Fruit fly (Drosophila melanogaster) whole organism, embryonic: ENCODE results near the gene sqh.

ENCODE experiments used
- Bgb ChIP-seq: fragments of 200-800 bp; sonication (Bioruptor generic); IDR thresholded peaks from 2 replicates; pipeline ENCODE4 v1.3.6; 2022; ENCODE audit warnings: missing biosample characterization, missing genetic modification characterization; ENCODE audit not compliant: partially characterized antibody
- CG10267 ChIP-seq: fragments of 200-800 bp; sonication (Bioruptor generic); optimal IDR thresholded peaks from 2 replicates; lab custom pipeline; 2018; ENCODE audit warnings: missing biosample characterization, mild to moderate bottlenecking, missing genetic modification characterization, moderate library complexity
- CG11247 ChIP-seq: fragments of 200-800 bp; sonication (Bioruptor generic); IDR thresholded peaks from 2 replicates; pipeline ENCODE4 v1.3.6; 2022; ENCODE audit warnings: missing biosample characterization, missing genetic modification characterization
- CG12391 ChIP-seq: fragments of 200-800 bp; sonication (Bioruptor generic); optimal IDR thresholded peaks from 3 replicates; lab custom pipeline; 2018; ENCODE audit warnings: missing biosample characterization, mild to moderate bottlenecking, missing genetic modification characterization, moderate library complexity
- CG13424 ChIP-seq: fragments of 200-800 bp; sonication (Bioruptor generic); optimal IDR thresholded peaks from 2 replicates; lab custom pipeline; 2019; ENCODE audit warnings: missing biosample characterization, mild to moderate bottlenecking, missing genetic modification characterization, moderate library complexity
- CG13894 ChIP-seq: fragments of 200-800 bp; sonication (Bioruptor generic); optimal IDR thresholded peaks from 3 replicates; lab custom pipeline; 2018; ENCODE audit warnings: missing biosample characterization, mild to moderate bottlenecking, missing genetic modification characterization, moderate library complexity
- CG16813 ChIP-seq: fragments of 200-800 bp; sonication (Bioruptor generic); IDR thresholded peaks from 3 replicates; pipeline ENCODE4 v1.3.6; 2022; ENCODE audit warnings: missing biosample characterization, missing genetic modification characterization; ENCODE audit not compliant: partially characterized antibody
- CG16815 ChIP-seq: fragments of 200-800 bp; sonication (Bioruptor generic); optimal IDR thresholded peaks from 3 replicates; lab custom pipeline; 2017; ENCODE audit warnings: missing biosample characterization, mild to moderate bottlenecking, missing genetic modification characterization
- CG17612 ChIP-seq: fragments of 200-800 bp; sonication (Bioruptor generic); IDR thresholded peaks from 2 replicates; pipeline ENCODE4 v1.3.6; 2022; ENCODE audit warnings: missing biosample characterization, missing genetic modification characterization
- CG17829 ChIP-seq: fragments of 200-800 bp; optimal IDR thresholded peaks from 2 replicates; lab custom pipeline; 2019; ENCODE audit warnings: missing biosample characterization, mild to moderate bottlenecking, missing genetic modification characterization, moderate library complexity
- CG2678 ChIP-seq: fragments of 200-800 bp; sonication (Bioruptor generic); optimal IDR thresholded peaks from 3 replicates; lab custom pipeline; 2019; ENCODE audit warnings: missing biosample characterization, mild to moderate bottlenecking, missing genetic modification characterization, moderate library complexity
- CG30403 ChIP-seq: fragments of 200-800 bp; sonication (Bioruptor generic); optimal IDR thresholded peaks from 3 replicates; lab custom pipeline; 2016; ENCODE audit warnings: missing biosample characterization, missing genetic modification characterization
- CG31388 ChIP-seq: fragments of 200-800 bp; sonication (Bioruptor generic); optimal IDR thresholded peaks from 2 replicates; lab custom pipeline; 2016; ENCODE audit warnings: missing biosample characterization, missing genetic modification characterization
- CG32767 ChIP-seq: fragments of 200-800 bp; sonication (Bioruptor generic); IDR thresholded peaks from 2 replicates; pipeline ENCODE4 v1.3.6; 2022; ENCODE audit warnings: missing biosample characterization, missing genetic modification characterization
- CG34224 ChIP-seq: fragments of 200-800 bp; sonication (Bioruptor generic); IDR thresholded peaks from 3 replicates; pipeline ENCODE4 v1.3.6; 2022; ENCODE audit warnings: missing biosample characterization, missing genetic modification characterization; ENCODE audit not compliant: partially characterized antibody
- CG34376 ChIP-seq: fragments of 200-800 bp; sonication (Bioruptor generic); optimal IDR thresholded peaks from 2 replicates; lab custom pipeline; 2018; ENCODE audit warnings: missing biosample characterization, mild to moderate bottlenecking, missing genetic modification characterization
- CG4282 ChIP-seq: fragments of 200-800 bp; sonication (Bioruptor generic); optimal IDR thresholded peaks from 2 replicates; lab custom pipeline; 2016; ENCODE audit warnings: missing biosample characterization, missing genetic modification characterization
- CG43689 ChIP-seq: fragments of 200-800 bp; sonication (Bioruptor generic); IDR thresholded peaks from 2 replicates; pipeline ENCODE4 v1.3.6; 2022; ENCODE audit warnings: missing biosample characterization, missing genetic modification characterization
- CG4730 ChIP-seq: fragments of 200-800 bp; sonication (Bioruptor generic); IDR thresholded peaks from 2 replicates; pipeline ENCODE4 v1.3.6; 2022; ENCODE audit warnings: missing biosample characterization, missing genetic modification characterization
- CG6791 ChIP-seq: fragments of 200-800 bp; sonication (Bioruptor generic); IDR thresholded peaks from 3 replicates; pipeline ENCODE4 v1.3.6; 2022; ENCODE audit warnings: missing biosample characterization, missing genetic modification characterization; ENCODE audit not compliant: partially characterized antibody
- CG8281 ChIP-seq: fragments of 200-800 bp; sonication (Bioruptor generic); optimal IDR thresholded peaks from 2 replicates; lab custom pipeline; 2018; ENCODE audit warnings: missing biosample characterization, mild to moderate bottlenecking, missing genetic modification characterization, moderate library complexity
- CG8388 ChIP-seq: fragments of 200-800 bp; sonication (Bioruptor generic); optimal IDR thresholded peaks from 2 replicates; lab custom pipeline; 2019; ENCODE audit warnings: missing biosample characterization, mild to moderate bottlenecking, missing genetic modification characterization, moderate library complexity
- CG8924 ChIP-seq: fragments of 200-800 bp; optimal IDR thresholded peaks from 3 replicates; lab custom pipeline; 2019; ENCODE audit warnings: missing biosample characterization, mild to moderate bottlenecking, missing genetic modification characterization, moderate library complexity
- Dip2 ChIP-seq: fragments of 200-800 bp; sonication (Bioruptor generic); IDR thresholded peaks from 2 replicates; pipeline ENCODE4 v1.3.6; 2022; ENCODE audit warnings: missing biosample characterization, missing genetic modification characterization
- Elba2 ChIP-seq: fragments of 200-800 bp; sonication (Bioruptor generic); optimal IDR thresholded peaks from 3 replicates; lab custom pipeline; 2016; ENCODE audit warnings: missing biosample characterization, missing genetic modification characterization
- HLH54F ChIP-seq: fragments of 200-800 bp; sonication (Bioruptor generic); optimal IDR thresholded peaks from 3 replicates; lab custom pipeline; 2016; ENCODE audit warnings: missing biosample characterization, missing genetic modification characterization
- MTF-1 ChIP-seq: fragments of 200-800 bp; sonication (Bioruptor generic); optimal IDR thresholded peaks from 2 replicates; lab custom pipeline; 2018; ENCODE audit warnings: missing biosample characterization, mild to moderate bottlenecking, missing genetic modification characterization, borderline replicate concordance
- NC2α ChIP-seq: fragments of 200-800 bp; sonication (Bioruptor generic); optimal IDR thresholded peaks from 2 replicates; lab custom pipeline; 2016; ENCODE audit warnings: missing biosample characterization, missing genetic modification characterization
- Scr ChIP-seq: fragments of 200-800 bp; sonication (Bioruptor generic); IDR thresholded peaks from 2 replicates; pipeline ENCODE4 v1.3.6; 2022; ENCODE audit warnings: missing biosample characterization, missing genetic modification characterization; ENCODE audit not compliant: partially characterized antibody
- YL-1 ChIP-seq: fragments of 200-800 bp; sonication (Bioruptor generic); optimal IDR thresholded peaks from 3 replicates; lab custom pipeline; 2017; ENCODE audit warnings: missing biosample characterization, mild to moderate bottlenecking, missing genetic modification characterization
- amos ChIP-seq: fragments of 200-800 bp; sonication (Bioruptor generic); IDR thresholded peaks from 2 replicates; pipeline ENCODE4 v1.3.6; 2022; ENCODE audit warnings: missing biosample characterization, missing genetic modification characterization; ENCODE audit not compliant: partially characterized antibody
- aop ChIP-seq: fragments of 200-800 bp; sonication (Bioruptor generic); IDR thresholded peaks from 2 replicates; pipeline ENCODE4 v1.3.6; 2022; ENCODE audit warnings: missing biosample characterization, missing genetic modification characterization
- bsh ChIP-seq, 2 experiments: fragments of 200-800 bp; sonication (Bioruptor generic); optimal IDR thresholded peaks; 2 replicates each; lab custom pipeline; 2017 to 2018; ENCODE audit warnings: mild to moderate bottlenecking in 2 of 2, missing biosample characterization in 2 of 2, missing genetic modification characterization in 2 of 2, moderate library complexity in 1 of 2
- croc ChIP-seq: fragments of 200-800 bp; sonication (Bioruptor generic); conservative IDR thresholded peaks from 3 replicates; pipeline ENCODE4 v1.3.6; 2022; ENCODE audit warnings: missing biosample characterization, missing genetic modification characterization
- emc ChIP-seq: fragments of 200-800 bp; sonication (Bioruptor generic); optimal IDR thresholded peaks from 2 replicates; lab custom pipeline; 2016; ENCODE audit warnings: missing biosample characterization, missing genetic modification characterization
- gce ChIP-seq: fragments of 200-800 bp; sonication (Bioruptor generic); IDR thresholded peaks from 3 replicates; pipeline ENCODE4 v1.3.6; 2022; ENCODE audit warnings: missing biosample characterization, missing genetic modification characterization
- grn ChIP-seq: fragments of 200-800 bp; sonication (Bioruptor generic); optimal IDR thresholded peaks from 3 replicates; lab custom pipeline; 2017; ENCODE audit warnings: missing biosample characterization, missing genetic modification characterization
- gsb-n ChIP-seq: fragments of 200-800 bp; sonication (Bioruptor generic); optimal IDR thresholded peaks from 3 replicates; lab custom pipeline; 2018; ENCODE audit warnings: missing biosample characterization, mild to moderate bottlenecking, missing genetic modification characterization
- hkb ChIP-seq, 2 experiments: fragments of 200-800 bp in 1 of 2; fragments of >200 bp in 1 of 2; sonication (Bioruptor generic) in 1 of 2; IDR thresholded peaks in 1 of 2; optimal IDR thresholded peaks in 1 of 2; 2 replicates each; pipeline versions ENCODE4 v1.3.6 to Lab custom; 2017 to 2022; ENCODE audit warnings: missing biosample characterization in 1 of 2, missing genetic modification characterization in 1 of 2
- jumu ChIP-seq: fragments of 200-800 bp; sonication (Bioruptor generic); optimal IDR thresholded peaks from 3 replicates; lab custom pipeline; 2016; ENCODE audit warnings: missing biosample characterization, missing genetic modification characterization
- nerfin-2 ChIP-seq: fragments of 200-800 bp; sonication (Bioruptor generic); IDR thresholded peaks from 2 replicates; pipeline ENCODE4 v1.3.6; 2022; ENCODE audit warnings: missing biosample characterization, missing genetic modification characterization; ENCODE audit not compliant: partially characterized antibody
- nmo ChIP-seq: fragments of 200-800 bp; sonication (Bioruptor generic); optimal IDR thresholded peaks from 2 replicates; lab custom pipeline; 2018; ENCODE audit warnings: missing biosample characterization, mild to moderate bottlenecking, missing genetic modification characterization, moderate library complexity
- prd ChIP-seq, 3 experiments: fragments of >200 bp in 2 of 3; fragments of 200-800 bp in 1 of 3; sonication (Bioruptor generic) in 1 of 3; optimal IDR thresholded peaks in 2 of 3; IDR thresholded peaks in 1 of 3; 2 replicates in 2 of 3; 3 replicates in 1 of 3; pipeline versions ENCODE4 v1.3.6 to Lab custom; 2017 to 2022; ENCODE audit warnings: missing biosample characterization in 1 of 3, missing genetic modification characterization in 1 of 3
- slp2 ChIP-seq: fragments of 200-800 bp; sonication (Bioruptor generic); optimal IDR thresholded peaks from 2 replicates; lab custom pipeline; 2016; ENCODE audit warnings: missing biosample characterization, missing genetic modification characterization
- stc ChIP-seq: fragments of 200-800 bp; sonication (Bioruptor generic); IDR thresholded peaks from 2 replicates; pipeline ENCODE4 v1.3.6; 2022; ENCODE audit warnings: missing biosample characterization, missing genetic modification characterization
- stwl ChIP-seq: fragments of 200-800 bp; sonication (Bioruptor generic); optimal IDR thresholded peaks from 3 replicates; lab custom pipeline; 2018; ENCODE audit warnings: missing biosample characterization, mild to moderate bottlenecking, missing genetic modification characterization, moderate library complexity
- trh ChIP-seq: fragments of 200-800 bp; sonication (Bioruptor generic); optimal IDR thresholded peaks from 2 replicates; lab custom pipeline; 2016; ENCODE audit warnings: missing biosample characterization, missing genetic modification characterization
- usp ChIP-seq: fragments of >200 bp; optimal IDR thresholded peaks from 2 replicates; lab custom pipeline; 2017; ENCODE audit warnings: missing biosample characterization, missing genetic modification characterization

The sqh gene

dm6 chrX:6193183-6193810 is 31.6 kb downstream of the sqh start (continued):
- TF ChIP-seq prd (optimal IDR thresholded peaks at IDR 0.05; lab: Kevin White, UChicago) (no peak), prd (GFP tag; IDR thresholded peaks at IDR 0.05; lab: Robert Waterston, UW) (peak; percentile 87), nmo (GFP tag; lab: Kevin White, UChicago) (peak; percentile 79), CG16813 (GFP tag; lab: Robert Waterston, UW) (no peak), CG4730 (GFP tag; lab: Robert Waterston, UW) (peak; percentile 81), NC2α (GFP tag; lab: Kevin White, UChicago) (no peak), grn (GFP tag; lab: Kevin White, UChicago) (no peak), Elba2 (no peak), MTF-1 (GFP tag; lab: Kevin White, UChicago) (peak; percentile 30), CG34224 (GFP tag; lab: Robert Waterston, UW) (no peak), CG2678 (peak; percentile 89), CG4282 (GFP tag; lab: Kevin White, UChicago) (no peak), emc (no peak), slp2 (GFP tag; lab: Kevin White, UChicago) (no peak), amos (GFP tag; lab: Robert Waterston, UW) (no peak), gce (GFP tag; lab: Robert Waterston, UW) (peak; percentile 86), CG11247 (GFP tag; lab: Robert Waterston, UW) (peak; percentile 86), Scr (GFP tag; lab: Robert Waterston, UW) (no peak), CG8388 (GFP tag; lab: Kevin White, UChicago) (peak; percentile 74), stwl (tag; lab: Kevin White, UChicago) (no peak), nerfin-2 (GFP tag; lab: Robert Waterston, UW) (no peak), CG16815 (peak; percentile 36), aop (no peak), stc (GFP tag; lab: Robert Waterston, UW) (peak; percentile 92), CG43689 (GFP tag; lab: Robert Waterston, UW) (peak; percentile 72), CG32767 (peak; percentile 85), CG13424 (tag; lab: Kevin White, UChicago) (peak; percentile 86), bsh (GFP tag; optimal IDR thresholded peaks at IDR 0.05; lab: Kevin White, UChicago) (no peak), YL-1 (no peak), hkb (optimal IDR thresholded peaks at IDR 0.05; lab: Kevin White, UChicago) (no peak), hkb (GFP tag; IDR thresholded peaks at IDR 0.05; lab: Robert Waterston, UW) (peak; percentile 92), HLH54F (GFP tag; lab: Kevin White, UChicago) (peak; percentile 27), Dip2 (GFP tag; lab: Robert Waterston, UW) (peak; percentile 30; the same call in 1 of the 2 replicates), trh (no peak), CG8281 (tag; lab: Kevin White, UChicago) (peak; percentile 57), CG10267 (tag; lab: Kevin White, UChicago) (peak; percentile 54), CG13894 (tag; lab: Kevin White, UChicago) (peak; percentile 87), CG17829 (tag; lab: Kevin White, UChicago) (peak; percentile 75), Bgb (no peak), CG8924 (tag; lab: Kevin White, UChicago) (peak; percentile 72), usp (GFP tag; lab: Kevin White, UChicago) (no peak), CG6791 (GFP tag; lab: Robert Waterston, UW) (no peak), CG17612 (peak; percentile 66), croc (peak; percentile 72; the same call in 2 of the 3 replicates), CG30403 (GFP tag; lab: Kevin White, UChicago) (peak; percentile 75), CG31388 (no peak), CG12391 (tag; lab: Kevin White, UChicago) (peak; percentile 82), gsb-n (tag; lab: Kevin White, UChicago) (peak; percentile 54), jumu (GFP tag; lab: Kevin White, UChicago) (no peak), CG34376 (GFP tag; lab: Kevin White, UChicago) (peak; percentile 21)
